Fruit fly (Drosophila melanogaster) whole organism, embryonic: Measurements from ENCODE around the gene spg.

ENCODE experiments used
- Awh ChIP-seq: fragments of 200-800 bp; sonication (Bioruptor generic); IDR thresholded peaks from 2 replicates; pipeline ENCODE4, ENCODE4 v1.3.6; 2022; ENCODE audit warnings: missing biosample characterization, missing genetic modification characterization
- Blimp-1 ChIP-seq: fragments of 200-800 bp; sonication (Bioruptor generic); optimal IDR thresholded peaks from 3 replicates; lab custom pipeline; 2018; ENCODE audit warnings: missing biosample characterization, missing genetic modification characterization, mild to moderate bottlenecking, moderate library complexity, missing genetic modification reagents
- C15 ChIP-seq: fragments of 200-800 bp; sonication (Bioruptor generic); IDR thresholded peaks from 3 replicates; pipeline ENCODE4 v1.3.6; 2022; ENCODE audit warnings: missing biosample characterization, missing genetic modification characterization
- CG10209 ChIP-seq: fragments of 200-800 bp; sonication (Bioruptor generic); optimal IDR thresholded peaks from 3 replicates; lab custom pipeline; 2017; ENCODE audit warnings: missing biosample characterization, mild to moderate bottlenecking, missing genetic modification characterization, missing genetic modification reagents
- CG11398 ChIP-seq: fragments of 200-800 bp; sonication (Bioruptor generic); optimal IDR thresholded peaks from 2 replicates; lab custom pipeline; 2016; ENCODE audit warnings: missing biosample characterization, missing genetic modification characterization
- CG11504 ChIP-seq: fragments of 200-800 bp; sonication (Bioruptor generic); optimal IDR thresholded peaks from 3 replicates; lab custom pipeline; 2019; ENCODE audit warnings: missing biosample characterization, mild to moderate bottlenecking, missing genetic modification characterization, moderate library complexity
- CG12744 ChIP-seq: fragments of 200-800 bp; sonication (Bioruptor generic); optimal IDR thresholded peaks from 2 replicates; lab custom pipeline; 2016; ENCODE audit warnings: missing biosample characterization, missing genetic modification characterization
- CG13424 ChIP-seq: fragments of 200-800 bp; sonication (Bioruptor generic); optimal IDR thresholded peaks from 2 replicates; lab custom pipeline; 2019; ENCODE audit warnings: missing biosample characterization, mild to moderate bottlenecking, missing genetic modification characterization, moderate library complexity
- CG14441 ChIP-seq: fragments of 200-800 bp; sonication (Bioruptor generic); IDR thresholded peaks from 2 replicates; pipeline ENCODE4 v1.3.6; 2022; ENCODE audit warnings: missing biosample characterization, missing genetic modification characterization
- CG14667 ChIP-seq: fragments of 200-800 bp; sonication (Bioruptor generic); IDR thresholded peaks from 2 replicates; pipeline ENCODE4 v1.3.6; 2022; ENCODE audit warnings: missing biosample characterization, missing genetic modification characterization
- CG1529 ChIP-seq: fragments of 200-800 bp; sonication (Bioruptor generic); optimal IDR thresholded peaks from 3 replicates; lab custom pipeline; 2018; ENCODE audit warnings: missing biosample characterization, missing genetic modification characterization
- CG17385 ChIP-seq: fragments of 200-800 bp; sonication (Bioruptor generic); optimal IDR thresholded peaks from 3 replicates; lab custom pipeline; 2018; ENCODE audit warnings: missing biosample characterization, mild to moderate bottlenecking, missing genetic modification characterization
- CG17568 ChIP-seq: fragments of 200-800 bp; sonication (Bioruptor generic); optimal IDR thresholded peaks from 2 replicates; lab custom pipeline; 2018; ENCODE audit warnings: missing biosample characterization, mild to moderate bottlenecking, missing genetic modification characterization, moderate library complexity
- CG18599 ChIP-seq: fragments of 200-800 bp; sonication (Bioruptor generic); optimal IDR thresholded peaks from 3 replicates; lab custom pipeline; 2017; ENCODE audit warnings: missing biosample characterization, missing genetic modification characterization, mild to moderate bottlenecking, moderate library complexity, missing genetic modification reagents
- CG31388 ChIP-seq: fragments of 200-800 bp; sonication (Bioruptor generic); optimal IDR thresholded peaks from 2 replicates; lab custom pipeline; 2016; ENCODE audit warnings: missing biosample characterization, missing genetic modification characterization
- CG4360 ChIP-seq: fragments of 200-800 bp; sonication (Bioruptor generic); IDR thresholded peaks from 2 replicates; pipeline ENCODE4 v1.3.6; 2022; ENCODE audit warnings: missing biosample characterization, missing genetic modification characterization
- CG4617 ChIP-seq: fragments of 200-800 bp; sonication (Bioruptor generic); optimal IDR thresholded peaks from 3 replicates; lab custom pipeline; 2016; ENCODE audit warnings: missing biosample characterization, missing genetic modification characterization, borderline replicate concordance
- CG4854 ChIP-seq: fragments of 200-800 bp; sonication (Bioruptor generic); optimal IDR thresholded peaks from 2 replicates; lab custom pipeline; 2016; ENCODE audit warnings: missing biosample characterization, missing genetic modification characterization, inconsistent platforms
- CG6765 ChIP-seq: fragments of 200-800 bp; sonication (Bioruptor generic); optimal IDR thresholded peaks from 3 replicates; lab custom pipeline; 2017; ENCODE audit warnings: missing biosample characterization, mild to moderate bottlenecking, missing genetic modification characterization
- CG7271 ChIP-seq: fragments of 200-800 bp; sonication (Bioruptor generic); optimal IDR thresholded peaks from 2 replicates; lab custom pipeline; 2018; ENCODE audit warnings: missing biosample characterization, mild to moderate bottlenecking, missing genetic modification characterization, moderate library complexity
- CG9817 ChIP-seq: fragments of 200-800 bp; sonication (Bioruptor generic); optimal IDR thresholded peaks from 2 replicates; lab custom pipeline; 2018; ENCODE audit warnings: missing biosample characterization, mild to moderate bottlenecking, missing genetic modification characterization, moderate library complexity
- CG9876 ChIP-seq: fragments of 200-800 bp; sonication (Bioruptor generic); optimal IDR thresholded peaks from 2 replicates; lab custom pipeline; 2016; ENCODE audit warnings: missing biosample characterization, missing genetic modification characterization
- CTCF ChIP-seq: fragments of 200-800 bp; sonication (Bioruptor generic); optimal IDR thresholded peaks from 2 replicates; lab custom pipeline; 2017; ENCODE audit warnings: missing biosample characterization, mild to moderate bottlenecking, missing genetic modification characterization, moderate library complexity
- Dfd ChIP-seq, 2 experiments: fragments of >200 bp; optimal IDR thresholded peaks; 2 replicates each; lab custom pipeline; 2017; ENCODE audit warnings: missing biosample characterization in 2 of 2, missing genetic modification characterization in 2 of 2
- Eip74EF ChIP-seq, 2 experiments: fragments of 200-800 bp in 1 of 2; fragments of >200 bp in 1 of 2; sonication (Bioruptor generic) in 1 of 2; optimal IDR thresholded peaks; 2 replicates each; lab custom pipeline; 2017 to 2019; ENCODE audit warnings: missing biosample characterization in 2 of 2, missing genetic modification characterization in 2 of 2, mild to moderate bottlenecking in 1 of 2, moderate library complexity in 1 of 2
- Elba2 ChIP-seq: fragments of 200-800 bp; sonication (Bioruptor generic); optimal IDR thresholded peaks from 3 replicates; lab custom pipeline; 2016; ENCODE audit warnings: missing biosample characterization, missing genetic modification characterization
- Hr51 ChIP-seq, 2 experiments: fragments of 200-800 bp; sonication (Bioruptor generic); optimal IDR thresholded peaks; 2 replicates in 1 of 2; 3 replicates in 1 of 2; lab custom pipeline; 2016 to 2018; ENCODE audit warnings: missing biosample characterization in 2 of 2, missing genetic modification characterization in 2 of 2, mild to moderate bottlenecking in 1 of 2, moderate library complexity in 1 of 2
- Lhr ChIP-seq: fragments of 200-800 bp; sonication (Bioruptor generic); optimal IDR thresholded peaks from 3 replicates; lab custom pipeline; 2017; ENCODE audit warnings: mild to moderate bottlenecking, missing biosample characterization, missing genetic modification reagents, missing genetic modification characterization
- Lpt ChIP-seq: fragments of >200 bp; optimal IDR thresholded peaks from 2 replicates; lab custom pipeline; 2018; ENCODE audit warnings: missing biosample characterization, missing genetic modification characterization
- Sox100B ChIP-seq: fragments of 200-800 bp; sonication (Bioruptor generic); optimal IDR thresholded peaks from 3 replicates; lab custom pipeline; 2018; ENCODE audit warnings: missing biosample characterization, mild to moderate bottlenecking, missing genetic modification characterization
- Xrp1 ChIP-seq: fragments of 200-800 bp; sonication (Bioruptor generic); IDR thresholded peaks from 2 replicates; pipeline ENCODE4 v1.3.6; 2022; ENCODE audit warnings: missing biosample characterization, missing genetic modification characterization
- ara ChIP-seq: fragments of 200-800 bp; sonication (Bioruptor generic); IDR thresholded peaks from 2 replicates; pipeline ENCODE4 v1.3.6; 2022; ENCODE audit warnings: missing biosample characterization, missing genetic modification characterization
- bsh ChIP-seq, 2 experiments: fragments of 200-800 bp; sonication (Bioruptor generic); optimal IDR thresholded peaks; 2 replicates each; lab custom pipeline; 2017 to 2018; ENCODE audit warnings: mild to moderate bottlenecking in 2 of 2, missing biosample characterization in 2 of 2, missing genetic modification characterization in 2 of 2, moderate library complexity in 1 of 2
- btn ChIP-seq: fragments of 200-800 bp; sonication (Bioruptor generic); optimal IDR thresholded peaks from 2 replicates; lab custom pipeline; 2016; ENCODE audit warnings: missing biosample characterization, missing genetic modification characterization
- cg ChIP-seq: fragments of 200-800 bp; sonication (Bioruptor generic); optimal IDR thresholded peaks from 3 replicates; lab custom pipeline; 2019; ENCODE audit warnings: missing biosample characterization, mild to moderate bottlenecking, missing genetic modification characterization, moderate library complexity
- chinmo ChIP-seq: fragments of 200-800 bp; sonication (Bioruptor generic); IDR thresholded peaks from 4 replicates; pipeline ENCODE4 v1.3.6; 2022; ENCODE audit warnings: missing biosample characterization, missing genetic modification characterization; ENCODE audit not compliant: partially characterized antibody
- dpn ChIP-seq, 2 experiments: fragments of 200-800 bp; sonication (Bioruptor generic); optimal IDR thresholded peaks; 3 replicates each; lab custom pipeline; 2016; ENCODE audit warnings: missing biosample characterization in 2 of 2, missing genetic modification characterization in 2 of 2
- fd64A ChIP-seq: fragments of 200-800 bp; sonication (Bioruptor generic); optimal IDR thresholded peaks from 3 replicates; lab custom pipeline; 2018; ENCODE audit warnings: missing biosample characterization, mild to moderate bottlenecking, missing genetic modification characterization
- gce ChIP-seq: fragments of 200-800 bp; sonication (Bioruptor generic); IDR thresholded peaks from 3 replicates; pipeline ENCODE4 v1.3.6; 2022; ENCODE audit warnings: missing biosample characterization, missing genetic modification characterization
- hth ChIP-seq: fragments of >200 bp; optimal IDR thresholded peaks from 2 replicates; lab custom pipeline; 2017; ENCODE audit warnings: inconsistent platforms
- insv ChIP-seq, 2 experiments: fragments of 200-800 bp; sonication (Bioruptor generic); optimal IDR thresholded peaks; 3 replicates each; lab custom pipeline; 2016 to 2018; ENCODE audit warnings: missing biosample characterization in 2 of 2, missing genetic modification characterization in 2 of 2
- onecut ChIP-seq: fragments of 200-800 bp; sonication (Bioruptor generic); IDR thresholded peaks from 2 replicates; pipeline ENCODE4 v1.3.6; 2022; ENCODE audit warnings: missing biosample characterization, missing genetic modification characterization
- pita ChIP-seq: fragments of 200-800 bp; sonication (Bioruptor generic); optimal IDR thresholded peaks from 2 replicates; lab custom pipeline; 2017; ENCODE audit warnings: missing biosample characterization, mild to moderate bottlenecking, missing genetic modification characterization
- pros ChIP-seq: fragments of 200-800 bp; sonication (Bioruptor generic); optimal IDR thresholded peaks from 3 replicates; lab custom pipeline; 2019; ENCODE audit warnings: missing biosample characterization, mild to moderate bottlenecking, missing genetic modification characterization, moderate library complexity
- salm ChIP-seq: fragments of 200-800 bp; sonication (Bioruptor generic); optimal IDR thresholded peaks from 2 replicates; lab custom pipeline; 2018; ENCODE audit warnings: missing biosample characterization, mild to moderate bottlenecking, missing genetic modification characterization
- tll ChIP-seq, 2 experiments: fragments of 200-800 bp in 1 of 2; fragments of >200 bp in 1 of 2; sonication (Bioruptor generic) in 1 of 2; optimal IDR thresholded peaks; 2 replicates each; lab custom pipeline; 2017 to 2019; ENCODE audit warnings: missing biosample characterization in 2 of 2, missing genetic modification characterization in 2 of 2, mild to moderate bottlenecking in 1 of 2, moderate library complexity in 1 of 2
- vnd ChIP-seq: fragments of 200-800 bp; sonication (Bioruptor generic); IDR thresholded peaks from 3 replicates; pipeline ENCODE4 v1.3.6; 2022; ENCODE audit warnings: missing biosample characterization, missing genetic modification characterization; ENCODE audit not compliant: partially characterized antibody
- zen2 ChIP-seq: fragments of 200-800 bp; sonication (Bioruptor generic); IDR thresholded peaks from 3 replicates; pipeline ENCODE4 v1.3.6; 2022; ENCODE audit warnings: missing biosample characterization, missing genetic modification characterization; ENCODE audit not compliant: partially characterized antibody
- zf30C ChIP-seq: fragments of 200-800 bp; sonication (Bioruptor generic); optimal IDR thresholded peaks from 3 replicates; lab custom pipeline; 2018; ENCODE audit warnings: missing biosample characterization, mild to moderate bottlenecking, missing genetic modification characterization
- zfh1 ChIP-seq: fragments of 200-800 bp; sonication (Bioruptor generic); IDR thresholded peaks from 3 replicates; pipeline ENCODE4 v1.3.6; 2022; ENCODE audit warnings: missing biosample characterization, missing genetic modification characterization

Gene spg

dm6 chr3R:28845377-28845876, 357 bp downstream of the spg start (continued):
- TF ChIP-seq pita (GFP tag; lab: Kevin White, UChicago) (no peak), CG17385 (GFP tag; lab: Kevin White, UChicago) (no peak), btn (peak; percentile 3), CG9876 (no peak), CG4360 (0 out of 2 replicates have a peak, but pooled peaks have one; percentile 55), Xrp1 (GFP tag; lab: Robert Waterston, UW) (0 out of 2 replicates have a peak, but pooled peaks have one; percentile 36), CG1529 (GFP tag; lab: Kevin White, UChicago) (no peak), zfh1 (GFP tag; lab: Robert Waterston, UW) (no peak), CG13424 (tag; lab: Kevin White, UChicago) (no peak), gce (GFP tag; lab: Robert Waterston, UW) (no peak; the same call in 2 of the 3 replicates), vnd (GFP tag; lab: Robert Waterston, UW) (no peak), zf30C (GFP tag; lab: Kevin White, UChicago) (peak; percentile 23), CG14441 (GFP tag; lab: Robert Waterston, UW) (no peak), salm (tag; lab: Kevin White, UChicago) (no peak), CG10209 (no peak), CG12744 (GFP tag; lab: Kevin White, UChicago) (no peak), Lpt (GFP tag; lab: Kevin White, UChicago) (no peak), CG7271 (tag; lab: Kevin White, UChicago) (no peak), CG11504 (tag; lab: Kevin White, UChicago) (no peak), bsh (GFP tag; optimal IDR thresholded peaks at IDR 0.05; lab: Kevin White, UChicago) (peak in 1 of 2 experiments; percentile 1), Awh (GFP tag; lab: Robert Waterston, UW) (0 out of 2 replicates have a peak, but pooled peaks have one; percentile 64), CG14667 (no peak), C15 (no peak), onecut (GFP tag; lab: Robert Waterston, UW) (peak; percentile 94), Sox100B (GFP tag; lab: Kevin White, UChicago) (no peak), dpn (GFP tag; optimal IDR thresholded peaks at IDR 0.05; lab: Kevin White, UChicago) (no peak), CG18599 (GFP tag; lab: Kevin White, UChicago) (no peak), fd64A (GFP tag; lab: Kevin White, UChicago) (no peak), pros (no peak), tll (GFP tag; optimal IDR thresholded peaks at IDR 0.05; lab: Kevin White, UChicago) (no peak), cg (GFP tag; lab: Kevin White, UChicago) (peak; percentile 48), CG11398 (no peak), Blimp-1 (GFP tag; lab: Kevin White, UChicago) (peak; percentile 75), zen2 (GFP tag; lab: Robert Waterston, UW) (no peak), chinmo (GFP tag; lab: Robert Waterston, UW) (no peak), CTCF (no peak), ara (GFP tag; lab: Robert Waterston, UW) (0 out of 2 replicates have a peak, but pooled peaks have one; percentile 36), hth (lab: Kevin White, UChicago) (no peak), Lhr (GFP tag; lab: Kevin White, UChicago) (no peak), Hr51 (GFP tag; optimal IDR thresholded peaks at IDR 0.05; lab: Kevin White, UChicago) (no peak), insv (GFP tag; optimal IDR thresholded peaks at IDR 0.05; lab: Kevin White, UChicago) (peak; percentile 97 to 98), CG4854 (GFP tag; lab: Kevin White, UChicago) (no peak), CG17568 (peak; percentile 40), Eip74EF (GFP tag; optimal IDR thresholded peaks at IDR 0.05; lab: Kevin White, UChicago) (no peak), CG4617 (GFP tag; lab: Kevin White, UChicago) (no peak), CG9817 (tag; lab: Kevin White, UChicago) (no peak), Dfd (GFP tag; optimal IDR thresholded peaks at IDR 0.05; lab: Kevin White, UChicago) (no peak), CG31388 (GFP tag; lab: Kevin White, UChicago) (no peak), CG6765 (GFP tag; lab: Kevin White, UChicago) (peak; percentile 39), Elba2 (peak; percentile 99)
